Worm (Caenorhabditis elegans) whole organism, late embryonic: ENCODE results near the gene elo-1.

Experiments used
- C38D4.7 ChIP-seq: fragments of 200-800 bp; sonication (Bioruptor generic); optimal IDR thresholded peaks from 2 replicates; lab custom pipeline; 2018; ENCODE audit warnings: mild to moderate bottlenecking, missing genetic modification characterization, moderate library complexity, missing compliant biosample characterization
- K02D7.2 ChIP-seq: sonication (generic microtip); optimal IDR thresholded peaks from 2 replicates; lab custom pipeline; 2017; ENCODE audit warnings: mild to moderate bottlenecking, missing genetic modification characterization, missing compliant biosample characterization
- Y22D7AL.16 ChIP-seq: sonication (generic microtip); optimal IDR thresholded peaks from 2 replicates; lab custom pipeline; 2016; ENCODE audit warnings: missing genetic modification characterization, missing compliant biosample characterization
- ceh-14 ChIP-seq: sonication (generic microtip); optimal IDR thresholded peaks from 2 replicates; lab custom pipeline; 2016; ENCODE audit warnings: missing genotype, missing genetic modification characterization, missing compliant biosample characterization
- ceh-18 ChIP-seq: sonication (generic microtip); optimal IDR thresholded peaks from 2 replicates; lab custom pipeline; 2016; ENCODE audit warnings: missing genetic modification characterization, missing compliant biosample characterization
- ceh-19 ChIP-seq: fragments of 200-800 bp; sonication (Bioruptor generic); optimal IDR thresholded peaks from 2 replicates; lab custom pipeline; 2018; ENCODE audit warnings: mild to moderate bottlenecking, missing genetic modification characterization, missing compliant biosample characterization
- ceh-2 ChIP-seq: sonication (generic microtip); optimal IDR thresholded peaks from 2 replicates; lab custom pipeline; 2016; ENCODE audit warnings: missing genotype, missing genetic modification characterization, missing compliant biosample characterization
- ceh-24 ChIP-seq: sonication (generic microtip); optimal IDR thresholded peaks from 2 replicates; lab custom pipeline; 2016; ENCODE audit warnings: mild to moderate bottlenecking, missing genetic modification characterization, missing compliant biosample characterization
- ceh-45 ChIP-seq: fragments of 200-800 bp; sonication (Bioruptor generic); IDR thresholded peaks from 2 replicates; pipeline ENCODE4 v1.3.6; 2022; ENCODE audit warnings: missing genetic modification reagents, missing genetic modification characterization, missing compliant biosample characterization
- che-1 ChIP-seq: sonication (generic microtip); optimal IDR thresholded peaks from 2 replicates; lab custom pipeline; 2016; ENCODE audit warnings: mild to moderate bottlenecking, missing genetic modification characterization, missing compliant biosample characterization
- elt-2 ChIP-seq: sonication (generic microtip); optimal IDR thresholded peaks from 2 replicates; lab custom pipeline; 2016; ENCODE audit warnings: missing genetic modification reagents, missing genetic modification characterization, missing compliant biosample characterization
- eyg-1 ChIP-seq: sonication (generic microtip); optimal IDR thresholded peaks from 2 replicates; lab custom pipeline; 2016; ENCODE audit warnings: missing genotype, missing genetic modification characterization, missing compliant biosample characterization
- fax-1 ChIP-seq: sonication (generic microtip); optimal IDR thresholded peaks from 2 replicates; lab custom pipeline; 2016; ENCODE audit warnings: missing genotype, missing genetic modification characterization, missing compliant biosample characterization
- fkh-10 ChIP-seq: fragments of 150-350 bp; optimal IDR thresholded peaks from 2 replicates; lab custom pipeline; 2014; ENCODE audit warnings: missing biosample characterization, missing genetic modification reagents, missing genetic modification characterization
- fkh-6 ChIP-seq: sonication (generic microtip); optimal IDR thresholded peaks from 2 replicates; lab custom pipeline; 2016; ENCODE audit warnings: missing genetic modification characterization, missing compliant biosample characterization
- hlh-13 ChIP-seq: fragments of 200-800 bp; sonication (Bioruptor generic); optimal IDR thresholded peaks from 2 replicates; lab custom pipeline; 2018; ENCODE audit warnings: mild to moderate bottlenecking, missing genetic modification characterization, missing compliant biosample characterization
- lim-6 ChIP-seq: sonication (generic microtip); optimal IDR thresholded peaks from 2 replicates; lab custom pipeline; 2016; ENCODE audit warnings: missing genetic modification characterization, missing compliant biosample characterization
- lin-11 ChIP-seq: fragments of 200-800 bp; sonication (Bioruptor generic); optimal IDR thresholded peaks from 2 replicates; lab custom pipeline; 2018; ENCODE audit warnings: mild to moderate bottlenecking, missing genetic modification characterization, missing compliant biosample characterization
- madf-2 ChIP-seq: sonication (generic microtip); optimal IDR thresholded peaks from 2 replicates; lab custom pipeline; 2017; ENCODE audit warnings: missing genetic modification characterization, missing compliant biosample characterization
- mec-3 ChIP-seq: sonication (generic microtip); optimal IDR thresholded peaks from 2 replicates; lab custom pipeline; 2016; ENCODE audit warnings: borderline replicate concordance, missing genetic modification characterization, missing compliant biosample characterization
- nfya-1 ChIP-seq: sonication (generic microtip); optimal IDR thresholded peaks from 2 replicates; lab custom pipeline; 2017; ENCODE audit warnings: missing genetic modification characterization, mild to moderate bottlenecking, missing compliant biosample characterization, antibody characterized with exemption, moderate library complexity
- npax-4 ChIP-seq: sonication (generic microtip); optimal IDR thresholded peaks from 2 replicates; lab custom pipeline; 2016; ENCODE audit warnings: missing genetic modification characterization, missing compliant biosample characterization
- pag-3 ChIP-seq: sonication (generic microtip); optimal IDR thresholded peaks from 2 replicates; lab custom pipeline; 2016; ENCODE audit warnings: missing compliant biosample characterization, missing genetic modification characterization, borderline replicate concordance
- pat-9 ChIP-seq: fragments of 200-800 bp; sonication (Bioruptor generic); optimal IDR thresholded peaks from 2 replicates; lab custom pipeline; 2018; ENCODE audit warnings: mild to moderate bottlenecking, missing genetic modification characterization, moderate library complexity, missing compliant biosample characterization
- pha-2 ChIP-seq: sonication (generic microtip); optimal IDR thresholded peaks from 2 replicates; lab custom pipeline; 2017; ENCODE audit warnings: mild to moderate bottlenecking, missing genetic modification characterization, missing compliant biosample characterization
- pha-4 ChIP-seq: fragments of 150-350 bp; optimal IDR thresholded peaks from 2 replicates; lab custom pipeline; 2018; ENCODE audit warnings: missing biosample characterization, missing genetic modification reagents, missing genetic modification characterization
- pqm-1 ChIP-seq: sonication (generic microtip); optimal IDR thresholded peaks from 2 replicates; lab custom pipeline; 2016; ENCODE audit warnings: missing genetic modification characterization, missing compliant biosample characterization
- pros-1 ChIP-seq: fragments of 150-350 bp; optimal IDR thresholded peaks from 2 replicates; lab custom pipeline; 2014; ENCODE audit warnings: missing biosample characterization, missing genetic modification reagents, missing genetic modification characterization
- ref-2 ChIP-seq: sonication (generic microtip); optimal IDR thresholded peaks from 2 replicates; lab custom pipeline; 2016; ENCODE audit warnings: missing genetic modification characterization, missing compliant biosample characterization
- rnt-1 ChIP-seq: sonication (generic microtip); optimal IDR thresholded peaks from 2 replicates; lab custom pipeline; 2016; ENCODE audit warnings: missing genetic modification characterization, missing compliant biosample characterization
- sox-2 ChIP-seq: fragments of 200-800 bp; sonication (Bioruptor generic); IDR thresholded peaks from 2 replicates; pipeline ENCODE4 v1.3.6; 2022; ENCODE audit warnings: missing genetic modification reagents, missing genetic modification characterization, missing compliant biosample characterization
- sox-4 ChIP-seq: sonication (generic microtip); optimal IDR thresholded peaks from 2 replicates; lab custom pipeline; 2017; ENCODE audit warnings: mild to moderate bottlenecking, missing genetic modification characterization, inconsistent platforms, missing compliant biosample characterization
- tbx-2 ChIP-seq: sonication (generic microtip); optimal IDR thresholded peaks from 2 replicates; lab custom pipeline; 2016; ENCODE audit warnings: missing genetic modification characterization, missing compliant biosample characterization
- tbx-7 ChIP-seq: sonication (generic microtip); optimal IDR thresholded peaks from 2 replicates; lab custom pipeline; 2016; ENCODE audit warnings: missing genotype, missing genetic modification characterization, missing compliant biosample characterization
- ttx-3 ChIP-seq: sonication (generic microtip); optimal IDR thresholded peaks from 2 replicates; lab custom pipeline; 2016; ENCODE audit warnings: missing genetic modification reagents, missing genetic modification characterization, missing compliant biosample characterization
- unc-42 ChIP-seq: sonication (generic microtip); optimal IDR thresholded peaks from 2 replicates; lab custom pipeline; 2016; ENCODE audit warnings: missing genotype, missing genetic modification characterization, missing compliant biosample characterization
- unc-55 ChIP-seq: sonication (generic microtip); optimal IDR thresholded peaks from 2 replicates; lab custom pipeline; 2017; ENCODE audit warnings: missing biosample characterization, missing genetic modification reagents, missing genetic modification characterization
- unc-86 ChIP-seq: sonication (generic microtip); optimal IDR thresholded peaks from 2 replicates; lab custom pipeline; 2016; ENCODE audit warnings: missing genetic modification characterization, missing compliant biosample characterization
- zip-5 ChIP-seq: sonication (generic microtip); optimal IDR thresholded peaks from 2 replicates; lab custom pipeline; 2016; ENCODE audit warnings: missing genetic modification characterization, missing compliant biosample characterization
- ztf-16 ChIP-seq: sonication (generic microtip); optimal IDR thresholded peaks from 2 replicates; lab custom pipeline; 2017; ENCODE audit warnings: missing genetic modification characterization, missing compliant biosample characterization

Gene elo-1

ce11 chrIV:9477135-9477928 is 48.8 kb upstream of the elo-1 start, which contains the start of gene wrt-3 (continued):
- TF ChIP-seq elt-2 (tag; lab: Kevin White, UChicago) = peak; percentile 97
- peak; percentile 97 for TF ChIP-seq fax-1 (tag; lab: Kevin White, UChicago)
- peak; percentile 57 for TF ChIP-seq tbx-7 (tag; lab: Kevin White, UChicago)
- TF ChIP-seq ceh-19 (GFP tag; lab: Kevin White, UChicago) = peak; percentile 93
- TF ChIP-seq unc-86 (tag; lab: Kevin White, UChicago) = peak; percentile 92
- peak; percentile 80 for TF ChIP-seq zip-5 (tag; lab: Kevin White, UChicago)
- peak; percentile 86 for TF ChIP-seq eyg-1 (tag; lab: Kevin White, UChicago)
- TF ChIP-seq sox-4 = peak; percentile 94
- peak; percentile 94 for TF ChIP-seq K02D7.2
- TF ChIP-seq pha-2 (tag; lab: Kevin White, UChicago) = peak; percentile 89
- TF ChIP-seq nfya-1 (tag; lab: Kevin White, UChicago) = peak; percentile 50
- peak; percentile 90 for TF ChIP-seq ceh-24 (tag; lab: Kevin White, UChicago)
- no peak for TF ChIP-seq pros-1
- TF ChIP-seq fkh-10 (GFP tag; lab: Kevin White, UChicago) = peak; percentile 0
- peak; percentile 94 for TF ChIP-seq ref-2
- TF ChIP-seq fkh-6 (tag; lab: Kevin White, UChicago) = peak; percentile 94
- TF ChIP-seq pqm-1 (tag; lab: Kevin White, UChicago) = no peak
- TF ChIP-seq hlh-13 (GFP tag; lab: Kevin White, UChicago) = peak; percentile 91
- TF ChIP-seq npax-4 (tag; lab: Kevin White, UChicago) = peak; percentile 91
- TF ChIP-seq mec-3 (tag; lab: Kevin White, UChicago) = peak; percentile 83
- peak; percentile 53 for TF ChIP-seq pag-3 (tag; lab: Kevin White, UChicago)
- TF ChIP-seq unc-55 = no peak
- peak; percentile 82 for TF ChIP-seq ceh-18
- TF ChIP-seq tbx-2 (tag; lab: Kevin White, UChicago) = peak; percentile 94

ce11 chrIV:9480936-9481335 is 45.2 kb upstream of the elo-1 start, which contains the start of gene cng-3:
Gene cng-3, minus strand, starts transcription at chrIV:9481037.
- TF ChIP-seq ttx-3 (tag; lab: Kevin White, UChicago) = no peak
- TF ChIP-seq ref-2 = no peak
- no peak for TF ChIP-seq fkh-6 (tag; lab: Kevin White, UChicago)
- no peak for TF ChIP-seq ztf-16 (tag; lab: Kevin White, UChicago)
- TF ChIP-seq Y22D7AL.16 = no peak

- TF ChIP-seq unc-55 (no peak), lin-11 (tag; lab: Kevin White, UChicago) (no peak), unc-42 (no peak), K02D7.2 (no peak), rnt-1 (tag; lab: Kevin White, UChicago) (no peak), sox-2 (GFP tag; lab: Robert Waterston, UW) (no peak)
Measured at ce11 chrIV:9485040-9485439, 41.1 kb upstream of the elo-1 start, which contains the start of gene gadr-2. Gene gadr-2, minus strand, starts transcription at chrIV:9485140.

DNA sequence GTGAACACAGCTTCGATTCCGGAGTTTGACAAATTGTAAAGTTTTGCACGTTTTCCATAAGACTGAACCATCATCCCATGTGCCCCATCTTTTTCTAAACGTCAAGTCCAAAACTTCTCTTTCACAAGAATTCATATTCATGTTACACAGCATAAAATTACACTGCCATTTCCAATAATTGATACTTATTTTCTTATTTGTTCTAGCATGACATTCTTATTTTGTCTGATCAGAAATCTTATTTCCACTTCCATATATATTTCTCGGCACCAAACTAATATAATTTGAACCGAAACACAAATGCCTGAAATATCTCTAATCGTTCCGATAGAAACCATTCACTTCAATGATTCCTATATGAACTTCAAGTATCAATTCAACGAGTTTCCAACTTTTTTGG is 40.2 kb upstream of the elo-1 start, which contains the start of gene sru-2:
Gene sru-2, plus strand, starts transcription at position 301 of the 400 bp plus-strand sequence.
- TF ChIP-seq fkh-10 (GFP tag; lab: Kevin White, UChicago) (no peak), che-1 (tag; lab: Kevin White, UChicago) (no peak), pha-4 (tag; lab: Kevin White, UChicago) (no peak)

DNA sequence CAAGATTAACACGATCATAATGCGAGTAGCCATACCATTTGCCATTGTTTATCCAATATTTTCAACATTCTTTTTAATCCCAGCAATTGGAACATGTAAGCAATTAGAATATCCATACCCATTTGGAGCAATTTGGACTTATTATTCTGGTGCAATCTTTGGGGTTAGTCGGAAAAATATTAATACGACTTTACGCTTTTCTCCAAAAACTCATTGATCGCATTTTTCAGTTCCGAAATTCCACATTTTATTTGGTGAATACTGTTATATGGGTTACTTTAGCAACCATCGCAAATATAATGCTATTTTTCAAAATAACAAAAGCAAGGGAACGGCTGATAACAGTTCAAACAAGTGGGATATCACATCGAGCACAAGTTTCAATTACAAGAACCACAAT is 39.4 kb upstream of the elo-1 start:
- no peak for TF ChIP-seq ceh-19 (GFP tag; lab: Kevin White, UChicago)
- no peak for TF ChIP-seq madf-2
- TF ChIP-seq pag-3 (tag; lab: Kevin White, UChicago) = no peak
- no peak for TF ChIP-seq rnt-1 (tag; lab: Kevin White, UChicago)
- no peak for TF ChIP-seq tbx-2 (tag; lab: Kevin White, UChicago)
- no peak for TF ChIP-seq ceh-2
- TF ChIP-seq pat-9 (tag; lab: Kevin White, UChicago) = no peak
- TF ChIP-seq ceh-45 (GFP tag; lab: Robert Waterston, UW) = no peak
- no peak for TF ChIP-seq ceh-14 (tag; lab: Kevin White, UChicago)
- TF ChIP-seq lim-6 (tag; lab: Kevin White, UChicago) = no peak
- no peak for TF ChIP-seq fkh-10 (GFP tag; lab: Kevin White, UChicago)
- no peak for TF ChIP-seq C38D4.7 (GFP tag; lab: Kevin White, UChicago)
